Fruit fly (Drosophila melanogaster) whole organism, embryonic: ENCODE results near the gene Vm26Aa.

ENCODE experiments used
- Aef1 ChIP-seq: fragments of 200-800 bp; sonication (Bioruptor generic); IDR thresholded peaks from 3 replicates; pipeline ENCODE4 v1.3.6; 2022; ENCODE audit warnings: missing biosample characterization, missing genetic modification characterization
- B-H2 ChIP-seq: fragments of 200-800 bp; sonication (Bioruptor generic); optimal IDR thresholded peaks from 2 replicates; lab custom pipeline; 2018; ENCODE audit warnings: missing biosample characterization, mild to moderate bottlenecking, missing genetic modification characterization
- CG10366 ChIP-seq: fragments of 200-800 bp; sonication (Bioruptor generic); IDR thresholded peaks from 2 replicates; pipeline ENCODE4 v1.3.6; 2022; ENCODE audit warnings: missing biosample characterization, missing genetic modification characterization
- CG12155 ChIP-seq: fragments of 200-800 bp; sonication (Bioruptor generic); optimal IDR thresholded peaks from 3 replicates; lab custom pipeline; 2016; ENCODE audit warnings: missing biosample characterization, missing genetic modification characterization
- CG12391 ChIP-seq: fragments of 200-800 bp; sonication (Bioruptor generic); optimal IDR thresholded peaks from 3 replicates; lab custom pipeline; 2018; ENCODE audit warnings: missing biosample characterization, mild to moderate bottlenecking, missing genetic modification characterization, moderate library complexity
- CG12744 ChIP-seq: fragments of 200-800 bp; sonication (Bioruptor generic); optimal IDR thresholded peaks from 2 replicates; lab custom pipeline; 2016; ENCODE audit warnings: missing biosample characterization, missing genetic modification characterization
- CG13296 ChIP-seq: fragments of 200-800 bp; sonication (Bioruptor generic); optimal IDR thresholded peaks from 3 replicates; lab custom pipeline; 2018; ENCODE audit warnings: missing biosample characterization, mild to moderate bottlenecking, missing genetic modification characterization
- CG13624 ChIP-seq: fragments of 200-800 bp; sonication (Bioruptor generic); optimal IDR thresholded peaks from 2 replicates; lab custom pipeline; 2016; ENCODE audit warnings: missing biosample characterization, missing genetic modification characterization
- CG15696 ChIP-seq: fragments of 200-800 bp; sonication (Bioruptor generic); optimal IDR thresholded peaks from 2 replicates; lab custom pipeline; 2019; ENCODE audit warnings: missing biosample characterization, mild to moderate bottlenecking, missing genetic modification characterization, moderate library complexity
- CG17361 ChIP-seq: fragments of 200-800 bp; sonication (Bioruptor generic); IDR thresholded peaks from 3 replicates; pipeline ENCODE4 v1.3.6; 2022; ENCODE audit warnings: missing biosample characterization, missing genetic modification characterization
- CG17385 ChIP-seq: fragments of 200-800 bp; sonication (Bioruptor generic); optimal IDR thresholded peaks from 3 replicates; lab custom pipeline; 2018; ENCODE audit warnings: missing biosample characterization, mild to moderate bottlenecking, missing genetic modification characterization
- CG18011 ChIP-seq: fragments of 200-800 bp; sonication (Bioruptor generic); optimal IDR thresholded peaks from 2 replicates; lab custom pipeline; 2017; ENCODE audit warnings: missing biosample characterization, missing genetic modification characterization, mild to moderate bottlenecking, moderate library complexity, missing genotype
- CG2120 ChIP-seq: fragments of 200-800 bp; sonication (Bioruptor generic); optimal IDR thresholded peaks from 3 replicates; lab custom pipeline; 2016; ENCODE audit warnings: missing biosample characterization, missing genetic modification characterization
- CG2889 ChIP-seq: fragments of 200-800 bp; sonication (Bioruptor generic); IDR thresholded peaks from 3 replicates; pipeline ENCODE4 v1.3.6; 2022; ENCODE audit warnings: missing biosample characterization, missing genetic modification characterization
- CG31441 ChIP-seq: fragments of 200-800 bp; sonication (Bioruptor generic); IDR thresholded peaks from 2 replicates; pipeline ENCODE4 v1.3.6; 2022; ENCODE audit warnings: missing biosample characterization, missing genetic modification characterization
- CG33213 ChIP-seq: fragments of 200-800 bp; sonication (Bioruptor generic); optimal IDR thresholded peaks from 3 replicates; lab custom pipeline; 2016; ENCODE audit warnings: missing biosample characterization, missing genetic modification characterization
- CG5180 ChIP-seq: fragments of 200-800 bp; sonication (Bioruptor generic); optimal IDR thresholded peaks from 3 replicates; lab custom pipeline; 2017; ENCODE audit warnings: missing biosample characterization, missing genetic modification characterization, mild to moderate bottlenecking, moderate library complexity, missing genetic modification reagents
- CG6854 ChIP-seq: fragments of 200-800 bp; sonication (Bioruptor generic); optimal IDR thresholded peaks from 3 replicates; lab custom pipeline; 2017; ENCODE audit warnings: missing biosample characterization, mild to moderate bottlenecking, missing genetic modification characterization
- CG7357 ChIP-seq: fragments of 200-800 bp; sonication (Bioruptor generic); IDR thresholded peaks from 3 replicates; pipeline ENCODE4 v1.3.6; 2022; ENCODE audit warnings: missing biosample characterization, missing genetic modification characterization
- CG8290 ChIP-seq, 3 experiments: fragments of 200-800 bp; sonication (Bioruptor generic); optimal IDR thresholded peaks; 2 replicates each; lab custom pipeline; 2016 to 2019; ENCODE audit warnings: missing biosample characterization in 3 of 3, missing genetic modification characterization in 3 of 3, mild to moderate bottlenecking in 2 of 3, moderate library complexity in 1 of 3
- CG8359 ChIP-seq: fragments of 200-800 bp; sonication (Bioruptor generic); optimal IDR thresholded peaks from 2 replicates; lab custom pipeline; 2017; ENCODE audit warnings: missing biosample characterization, mild to moderate bottlenecking, missing genetic modification characterization, borderline replicate concordance
- CG9437 ChIP-seq: fragments of 200-800 bp; sonication (Bioruptor generic); optimal IDR thresholded peaks from 2 replicates; lab custom pipeline; 2018; ENCODE audit warnings: missing biosample characterization, mild to moderate bottlenecking, missing genetic modification characterization
- Eip74EF ChIP-seq, 2 experiments: fragments of 200-800 bp in 1 of 2; fragments of >200 bp in 1 of 2; sonication (Bioruptor generic) in 1 of 2; optimal IDR thresholded peaks; 2 replicates each; lab custom pipeline; 2017 to 2019; ENCODE audit warnings: missing biosample characterization in 2 of 2, missing genetic modification characterization in 2 of 2, mild to moderate bottlenecking in 1 of 2, moderate library complexity in 1 of 2
- Ets97D ChIP-seq: fragments of 200-800 bp; sonication (Bioruptor generic); optimal IDR thresholded peaks from 3 replicates; lab custom pipeline; 2016; ENCODE audit warnings: missing biosample characterization, missing genetic modification characterization
- HLHmδ ChIP-seq: fragments of 200-800 bp; sonication (Bioruptor generic); optimal IDR thresholded peaks from 2 replicates; lab custom pipeline; 2018; ENCODE audit warnings: missing biosample characterization, mild to moderate bottlenecking, missing genetic modification characterization, moderate library complexity
- Hand ChIP-seq: fragments of 200-800 bp; sonication (Bioruptor generic); optimal IDR thresholded peaks from 2 replicates; lab custom pipeline; 2017; ENCODE audit warnings: mild to moderate bottlenecking, missing biosample characterization, missing genetic modification reagents, missing genetic modification characterization
- Hsf ChIP-seq: fragments of 200-800 bp; sonication (Bioruptor generic); optimal IDR thresholded peaks from 3 replicates; lab custom pipeline; 2016; ENCODE audit warnings: missing biosample characterization, missing genetic modification characterization
- Kr ChIP-seq: fragments of 200-800 bp; sonication (Bioruptor generic); optimal IDR thresholded peaks from 2 replicates; lab custom pipeline; 2017; ENCODE audit warnings: missing biosample characterization, mild to moderate bottlenecking, missing genetic modification characterization
- Med ChIP-seq: fragments of 200-800 bp; sonication (Bioruptor generic); peaks from one replicate; lab custom pipeline; 2016; ENCODE audit warnings: missing biosample characterization, missing genetic modification characterization, mild to moderate bottlenecking, inconsistent platforms, moderate library complexity
- NfI ChIP-seq: fragments of 200-800 bp; sonication (Bioruptor generic); optimal IDR thresholded peaks from 3 replicates; lab custom pipeline; 2018; ENCODE audit warnings: missing biosample characterization, mild to moderate bottlenecking, missing genetic modification characterization, moderate library complexity
- Side ChIP-seq: fragments of 200-800 bp; sonication (Bioruptor generic); optimal IDR thresholded peaks from 2 replicates; lab custom pipeline; 2016; ENCODE audit warnings: missing biosample characterization, missing genetic modification characterization
- Sry-β ChIP-seq: fragments of 200-800 bp; sonication (Bioruptor generic); optimal IDR thresholded peaks from 2 replicates; lab custom pipeline; 2018; ENCODE audit warnings: missing biosample characterization, mild to moderate bottlenecking, missing genetic modification characterization, moderate library complexity
- Sry-δ ChIP-seq: fragments of 200-800 bp; sonication (Bioruptor generic); optimal IDR thresholded peaks from 2 replicates; lab custom pipeline; 2016; ENCODE audit warnings: missing biosample characterization, missing genetic modification characterization
- bbx ChIP-seq: fragments of 200-800 bp; sonication (Bioruptor generic); IDR thresholded peaks from 2 replicates; pipeline ENCODE4 v1.3.6; 2022; ENCODE audit warnings: missing biosample characterization, missing genetic modification characterization; ENCODE audit not compliant: partially characterized antibody
- dmrt99B ChIP-seq: fragments of 200-800 bp; sonication (Bioruptor generic); optimal IDR thresholded peaks from 2 replicates; lab custom pipeline; 2018; ENCODE audit warnings: missing biosample characterization, mild to moderate bottlenecking, missing genetic modification characterization, moderate library complexity
- emc ChIP-seq: fragments of 200-800 bp; sonication (Bioruptor generic); optimal IDR thresholded peaks from 2 replicates; lab custom pipeline; 2016; ENCODE audit warnings: missing biosample characterization, missing genetic modification characterization
- gsb-n ChIP-seq: fragments of 200-800 bp; sonication (Bioruptor generic); optimal IDR thresholded peaks from 3 replicates; lab custom pipeline; 2018; ENCODE audit warnings: missing biosample characterization, mild to moderate bottlenecking, missing genetic modification characterization
- ken ChIP-seq: fragments of 200-800 bp; sonication (Bioruptor generic); IDR thresholded peaks from 3 replicates; pipeline ENCODE4 v1.3.6; 2022; ENCODE audit warnings: missing biosample characterization, missing genetic modification characterization
- nom ChIP-seq: fragments of 200-800 bp; sonication (Bioruptor generic); optimal IDR thresholded peaks from 2 replicates; lab custom pipeline; 2017; ENCODE audit warnings: missing biosample characterization, missing genetic modification characterization, mild to moderate bottlenecking, moderate library complexity, missing genetic modification reagents
- pita ChIP-seq: fragments of 200-800 bp; sonication (Bioruptor generic); optimal IDR thresholded peaks from 2 replicates; lab custom pipeline; 2017; ENCODE audit warnings: missing biosample characterization, mild to moderate bottlenecking, missing genetic modification characterization
- sna ChIP-seq: fragments of 200-800 bp; sonication (Bioruptor generic); IDR thresholded peaks from 2 replicates; pipeline ENCODE4 v1.3.6; 2022; ENCODE audit warnings: missing biosample characterization, missing genetic modification characterization; ENCODE audit not compliant: partially characterized antibody
- stc ChIP-seq: fragments of 200-800 bp; sonication (Bioruptor generic); IDR thresholded peaks from 2 replicates; pipeline ENCODE4 v1.3.6; 2022; ENCODE audit warnings: missing biosample characterization, missing genetic modification characterization
- stwl ChIP-seq: fragments of 200-800 bp; sonication (Bioruptor generic); optimal IDR thresholded peaks from 3 replicates; lab custom pipeline; 2018; ENCODE audit warnings: missing biosample characterization, mild to moderate bottlenecking, missing genetic modification characterization, moderate library complexity
- vfl ChIP-seq: fragments of 200-800 bp; sonication (Bioruptor generic); optimal IDR thresholded peaks from 2 replicates; lab custom pipeline; 2016; ENCODE audit warnings: missing biosample characterization, missing genetic modification characterization
- zen ChIP-seq: fragments of 200-800 bp; sonication (Bioruptor generic); optimal IDR thresholded peaks from 3 replicates; lab custom pipeline; 2018; ENCODE audit warnings: missing biosample characterization, mild to moderate bottlenecking, missing genetic modification characterization, moderate library complexity
- zfh2 ChIP-seq: fragments of 200-800 bp; sonication (Bioruptor generic); optimal IDR thresholded peaks from 2 replicates; lab custom pipeline; 2016; ENCODE audit warnings: missing biosample characterization, missing genetic modification characterization

The Vm26Aa gene

dm6 chr2L:5980862-5981432 is 20.8 kb upstream of the Vm26Aa start, which contains the start of gene chic (continued):
- no peak for TF ChIP-seq CG17361 (GFP tag; lab: Robert Waterston, UW)
- TF ChIP-seq emc (GFP tag; lab: Kevin White, UChicago), result peak; percentile 23
- peak; percentile 79 for TF ChIP-seq Med
- TF ChIP-seq Ets97D (GFP tag; lab: Kevin White, UChicago), result peak; percentile 23
- TF ChIP-seq nom (GFP tag; lab: Kevin White, UChicago), result peak; percentile 50
- TF ChIP-seq Hsf (GFP tag; lab: Kevin White, UChicago), result peak; percentile 10
- TF ChIP-seq B-H2 (GFP tag; lab: Kevin White, UChicago), result no peak
- TF ChIP-seq zfh2 (GFP tag; lab: Kevin White, UChicago), result peak; percentile 36
- peak; percentile 12 for TF ChIP-seq dmrt99B
- peak; percentile 48 for TF ChIP-seq CG33213

dm6 chr2L:5979957-5980861 is 20.1 kb upstream of the Vm26Aa start:
- TF ChIP-seq NfI (GFP tag; lab: Kevin White, UChicago) (peak; percentile 4), ken (GFP tag; lab: Robert Waterston, UW) (no peak), CG10366 (no peak), Kr (GFP tag; lab: Kevin White, UChicago) (no peak), stwl (tag; lab: Kevin White, UChicago) (no peak), stc (GFP tag; lab: Robert Waterston, UW) (no peak), CG12744 (GFP tag; lab: Kevin White, UChicago) (no peak), gsb-n (tag; lab: Kevin White, UChicago) (peak; percentile 5), CG8359 (GFP tag; lab: Kevin White, UChicago) (peak; percentile 12), Eip74EF (GFP tag; optimal IDR thresholded peaks at IDR 0.05; lab: Kevin White, UChicago) (peak in 1 of 2 experiments; percentile 62), CG2120 (GFP tag; lab: Kevin White, UChicago) (peak; percentile 17), CG31441 (GFP tag; lab: Robert Waterston, UW) (no peak), CG18011 (peak; percentile 13), Hand (GFP tag; lab: Kevin White, UChicago) (peak; percentile 64), CG12155 (GFP tag; lab: Kevin White, UChicago) (no peak), bbx (GFP tag; lab: Robert Waterston, UW) (no peak), vfl (GFP tag; lab: Kevin White, UChicago) (no peak), zen (tag; lab: Kevin White, UChicago) (no peak), CG13624 (peak; percentile 17), CG13296 (GFP tag; lab: Kevin White, UChicago) (peak; percentile 53), Aef1 (GFP tag; lab: Robert Waterston, UW) (no peak), CG12391 (tag; lab: Kevin White, UChicago) (peak; percentile 8), sna (GFP tag; lab: Robert Waterston, UW) (no peak), CG6854 (GFP tag; lab: Kevin White, UChicago) (peak; percentile 65), CG8290 (GFP tag; optimal IDR thresholded peaks at IDR 0.05; lab: Kevin White, UChicago) (no peak), CG8290 (tag; optimal IDR thresholded peaks at IDR 0.05; lab: Kevin White, UChicago) (peak in 1 of 2 experiments; percentile 70), pita (GFP tag; lab: Kevin White, UChicago) (no peak), CG7357 (GFP tag; lab: Robert Waterston, UW) (no peak), CG15696 (tag; lab: Kevin White, UChicago) (no peak), Sry-δ (GFP tag; lab: Kevin White, UChicago) (no peak), CG17385 (GFP tag; lab: Kevin White, UChicago) (peak; percentile 58), Sry-β (no peak), CG5180 (GFP tag; lab: Kevin White, UChicago) (peak; percentile 13), Side (peak; percentile 39), HLHmδ (GFP tag; lab: Kevin White, UChicago) (peak; percentile 83), CG2889 (GFP tag; lab: Robert Waterston, UW) (no peak), CG9437 (GFP tag; lab: Kevin White, UChicago) (no peak)
